Worm (Caenorhabditis elegans) whole organism, L2 larva: ENCODE data around the gene C26B2.7.

Source experiments
- R02D3.7 ChIP-seq: fragments of 150-350 bp; optimal IDR thresholded peaks from 2 replicates; lab custom pipeline; 2014; ENCODE audit warnings: missing biosample characterization, missing genetic modification characterization
- Y55F3AM.14 ChIP-seq: fragments of 200-800 bp; sonication (Bioruptor generic); optimal IDR thresholded peaks from 2 replicates; lab custom pipeline; 2018; ENCODE audit warnings: mild to moderate bottlenecking, missing genetic modification characterization, missing compliant biosample characterization
- ZK546.5 ChIP-seq: sonication (generic microtip); optimal IDR thresholded peaks from 2 replicates; lab custom pipeline; 2017; ENCODE audit warnings: missing biosample characterization, missing genetic modification characterization
- alr-1 ChIP-seq: fragments of 150-350 bp; optimal IDR thresholded peaks from 2 replicates; lab custom pipeline; 2014; ENCODE audit warnings: missing biosample characterization, missing genetic modification characterization
- ama-1 ChIP-seq: fragments of 150-350 bp; optimal IDR thresholded peaks from 2 replicates; lab custom pipeline; 2018; ENCODE audit warnings: inconsistent platforms
- blmp-1 ChIP-seq: sonication (generic microtip); optimal IDR thresholded peaks from 2 replicates; lab custom pipeline; 2017; ENCODE audit warnings: missing genetic modification characterization, mild to moderate bottlenecking, missing compliant biosample characterization, antibody characterized with exemption, moderate library complexity; ENCODE audit not compliant: insufficient read depth
- crh-2 ChIP-seq: sonication (generic microtip); optimal IDR thresholded peaks from 2 replicates; lab custom pipeline; 2017; ENCODE audit warnings: missing biosample characterization, missing genetic modification characterization
- elt-3 ChIP-seq: sonication (generic microtip); optimal IDR thresholded peaks from 2 replicates; lab custom pipeline; 2017; ENCODE audit warnings: missing biosample characterization, missing genetic modification characterization
- fos-1 ChIP-seq: fragments of 150-350 bp; optimal IDR thresholded peaks from 2 replicates; lab custom pipeline; 2014; ENCODE audit warnings: missing biosample characterization, missing genetic modification characterization
- lin-13 ChIP-seq: fragments of 150-350 bp; optimal IDR thresholded peaks from 2 replicates; lab custom pipeline; 2014; ENCODE audit warnings: missing biosample characterization, missing genetic modification reagents, missing genetic modification characterization
- lin-39 ChIP-seq: fragments of 150-350 bp; optimal IDR thresholded peaks from 2 replicates; lab custom pipeline; 2014; ENCODE audit warnings: missing biosample characterization, missing genetic modification reagents, missing genetic modification characterization
- lsy-2 ChIP-seq, 2 experiments: fragments of 150-350 bp in 1 of 2; sonication (generic microtip) in 1 of 2; optimal IDR thresholded peaks; 2 replicates each; lab custom pipeline; 2014 to 2017; ENCODE audit warnings: missing biosample characterization in 2 of 2, missing genetic modification characterization in 2 of 2
- mab-5 ChIP-seq: fragments of 150-350 bp; optimal IDR thresholded peaks from 2 replicates; lab custom pipeline; 2014; ENCODE audit warnings: missing biosample characterization, missing genetic modification characterization
- mbf-1 ChIP-seq: sonication (generic microtip); optimal IDR thresholded peaks from 2 replicates; lab custom pipeline; 2017; ENCODE audit warnings: missing biosample characterization, missing genetic modification characterization
- nhr-11 ChIP-seq: fragments of 150-350 bp; optimal IDR thresholded peaks from 2 replicates; lab custom pipeline; 2014; ENCODE audit warnings: missing biosample characterization, missing genetic modification characterization
- nhr-12 ChIP-seq: fragments of 150-350 bp; optimal IDR thresholded peaks from 2 replicates; lab custom pipeline; 2014; ENCODE audit warnings: missing biosample characterization, missing genetic modification characterization
- nhr-129 ChIP-seq: fragments of 150-350 bp; optimal IDR thresholded peaks from 2 replicates; lab custom pipeline; 2014; ENCODE audit warnings: missing biosample characterization, missing genetic modification characterization
- nhr-21 ChIP-seq: fragments of 150-350 bp; optimal IDR thresholded peaks from 2 replicates; lab custom pipeline; 2014; ENCODE audit warnings: missing biosample characterization, missing genetic modification characterization
- nhr-23 ChIP-seq: fragments of 150-350 bp; optimal IDR thresholded peaks from 2 replicates; lab custom pipeline; 2014; ENCODE audit warnings: missing biosample characterization, missing genetic modification reagents, missing genetic modification characterization
- nhr-237 ChIP-seq: fragments of 150-350 bp; optimal IDR thresholded peaks from 2 replicates; lab custom pipeline; 2014; ENCODE audit warnings: missing biosample characterization, missing genetic modification characterization
- nhr-25 ChIP-seq: fragments of 150-350 bp; sonication (generic microtip); optimal IDR thresholded peaks from 3 replicates; lab custom pipeline; 2014; ENCODE audit warnings: missing biosample characterization, missing genetic modification characterization
- nhr-6 ChIP-seq: fragments of 150-350 bp; optimal IDR thresholded peaks from 2 replicates; lab custom pipeline; 2014; ENCODE audit warnings: missing biosample characterization, missing genetic modification characterization
- sem-4 ChIP-seq: fragments of 150-350 bp; optimal IDR thresholded peaks from 2 replicates; lab custom pipeline; 2014; ENCODE audit warnings: missing biosample characterization, missing genetic modification reagents, missing genetic modification characterization
- skn-1 ChIP-seq: sonication (generic microtip); optimal IDR thresholded peaks from 2 replicates; lab custom pipeline; 2017; ENCODE audit warnings: missing biosample characterization, missing genetic modification characterization
- sma-9 ChIP-seq, 2 experiments: fragments of 150-350 bp in 1 of 2; sonication (generic microtip) in 1 of 2; optimal IDR thresholded peaks; 2 replicates each; lab custom pipeline; 2014 to 2016; ENCODE audit warnings: missing genetic modification characterization in 2 of 2, mild to moderate bottlenecking in 1 of 2, missing biosample characterization in 1 of 2, missing compliant biosample characterization in 1 of 2, missing genetic modification reagents in 1 of 2, moderate library complexity in 1 of 2
- snpc-4 ChIP-seq: fragments of 150-350 bp; optimal IDR thresholded peaks from 2 replicates; lab custom pipeline; 2014; ENCODE audit warnings: missing biosample characterization, missing genetic modification characterization
- unc-39 ChIP-seq: fragments of 150-350 bp; optimal IDR thresholded peaks from 2 replicates; lab custom pipeline; 2014; ENCODE audit warnings: missing biosample characterization, missing genetic modification characterization
- unc-55 ChIP-seq: fragments of 150-350 bp; sonication (generic microtip); optimal IDR thresholded peaks from 3 replicates; lab custom pipeline; 2014; ENCODE audit warnings: missing biosample characterization, missing genetic modification reagents, missing genetic modification characterization
- zag-1 ChIP-seq: fragments of 150-350 bp; optimal IDR thresholded peaks from 2 replicates; lab custom pipeline; 2014; ENCODE audit warnings: missing biosample characterization, missing genetic modification characterization
- ztf-1 ChIP-seq: fragments of 200-800 bp; sonication (Bioruptor generic); conservative IDR thresholded peaks from 2 replicates; pipeline ENCODE4 v1.3.6; 2022; ENCODE audit warnings: missing genetic modification characterization, missing compliant biosample characterization
- ztf-11 ChIP-seq: sonication (generic microtip); optimal IDR thresholded peaks from 2 replicates; lab custom pipeline; 2017; ENCODE audit warnings: missing biosample characterization, missing genetic modification characterization
- ztf-4 ChIP-seq: fragments of 150-350 bp; optimal IDR thresholded peaks from 2 replicates; lab custom pipeline; 2014; ENCODE audit warnings: missing biosample characterization, missing genetic modification characterization

Gene C26B2.7

ce11 chrIV:7983728-7984346, 32.2 kb upstream of the C26B2.7 start:
- TF ChIP-seq ama-1 (lab: Kevin White, UChicago) (no peak), lsy-2 (tag; optimal IDR thresholded peaks at IDR 0.05; lab: Kevin White, UChicago) (no peak), nhr-12 (tag; lab: Kevin White, UChicago) (no peak), ztf-4 (tag; lab: Kevin White, UChicago) (no peak), nhr-25 (tag; lab: Kevin White, UChicago) (peak; percentile 8), elt-3 (tag; lab: Kevin White, UChicago) (no peak), nhr-129 (tag; lab: Kevin White, UChicago) (peak; percentile 19)
- TF ChIP-seq, all 48 proteins: peak for 2

ce11 chrIV:7985737-7986136, 30.3 kb upstream of the C26B2.7 start:
- peak; percentile 42 for TF ChIP-seq nhr-21 (tag; lab: Kevin White, UChicago)
- no peak for TF ChIP-seq lsy-2 (tag; optimal IDR thresholded peaks at IDR 0.05; lab: Kevin White, UChicago)
- TF ChIP-seq fos-1 (tag; lab: Kevin White, UChicago) = peak; percentile 68
- no peak for TF ChIP-seq sem-4 (tag; lab: Kevin White, UChicago)
- peak; percentile 57 for TF ChIP-seq nhr-25 (tag; lab: Kevin White, UChicago)
- TF ChIP-seq ztf-11 (tag; lab: Kevin White, UChicago) = no peak
- TF ChIP-seq unc-39 (tag; lab: Kevin White, UChicago) = no peak
- TF ChIP-seq alr-1 (tag; lab: Kevin White, UChicago) = no peak
- TF ChIP-seq blmp-1 (tag; lab: Kevin White, UChicago) = peak; percentile 14
- TF ChIP-seq snpc-4 (tag; lab: Kevin White, UChicago) = no peak
- no peak for TF ChIP-seq mab-5 (tag; lab: Kevin White, UChicago)

- TF ChIP-seq mab-5 (tag; lab: Kevin White, UChicago) = no peak
- peak; percentile 45 for TF ChIP-seq unc-55 (GFP tag; lab: Kevin White, UChicago)
- TF ChIP-seq, all 48 proteins: peak for 1
These were observed 29.0 kb upstream of the C26B2.7 start, which contains the start of gene mec-17 for ce11 chrIV:7987083-7987482. Gene mec-17 (minus strand): TSS chrIV:7987183.

ce11 chrIV:7988385-7988784, 27.7 kb upstream of the C26B2.7 start, which contains the start of gene col-115:
Gene col-115 (plus strand): TSS chrIV:7988685.
- TF ChIP-seq sem-4 (tag; lab: Kevin White, UChicago) (no peak), ztf-4 (tag; lab: Kevin White, UChicago) (no peak), nhr-23 (tag; lab: Kevin White, UChicago) (no peak), nhr-6 (tag; lab: Kevin White, UChicago) (no peak), Y55F3AM.14 (GFP tag; lab: Kevin White, UChicago) (no peak), elt-3 (tag; lab: Kevin White, UChicago) (no peak), nhr-12 (tag; lab: Kevin White, UChicago) (no peak), skn-1 (tag; lab: Kevin White, UChicago) (no peak), snpc-4 (tag; lab: Kevin White, UChicago) (no peak), mbf-1 (tag; lab: Kevin White, UChicago) (no peak), nhr-21 (tag; lab: Kevin White, UChicago) (no peak), nhr-129 (tag; lab: Kevin White, UChicago) (no peak), ztf-11 (tag; lab: Kevin White, UChicago) (no peak), lsy-2 (tag; optimal IDR thresholded peaks at IDR 0.05; lab: Kevin White, UChicago) (no peak), lin-13 (GFP tag; lab: Kevin White, UChicago) (no peak), crh-2 (no peak), zag-1 (no peak), alr-1 (tag; lab: Kevin White, UChicago) (no peak)

ce11 chrIV:7994715-7995114, 21.4 kb upstream of the C26B2.7 start:
- TF ChIP-seq ZK546.5 (tag; lab: Kevin White, UChicago) (no peak), R02D3.7 (tag; lab: Kevin White, UChicago) (no peak), unc-39 (tag; lab: Kevin White, UChicago) (no peak), nhr-11 (no peak), blmp-1 (tag; lab: Kevin White, UChicago) (no peak), sma-9 (GFP tag; optimal IDR thresholded peaks at IDR 0.05; lab: Kevin White, UChicago) (no peak), sma-9 (tag; optimal IDR thresholded peaks at IDR 0.05; lab: Kevin White, UChicago) (no peak), skn-1 (tag; lab: Kevin White, UChicago) (no peak), ztf-1 (no peak), nhr-25 (tag; lab: Kevin White, UChicago) (no peak), ztf-4 (tag; lab: Kevin White, UChicago) (no peak), Y55F3AM.14 (GFP tag; lab: Kevin White, UChicago) (no peak), nhr-237 (no peak), unc-55 (GFP tag; lab: Kevin White, UChicago) (no peak), lin-39 (no peak)
